Worm (Caenorhabditis elegans) whole organism, midembryonic: ENCODE results near the gene srbc-54.
"Not testable (repeated sequence)": the region's sequence is repeated elsewhere in the genome, so short reads cannot be mapped to it uniquely, and the experiment has no call there.

Experiments used
- T22C8.4 ChIP-seq: fragments of 200-800 bp; sonication (Bioruptor generic); IDR thresholded peaks from 2 replicates; pipeline ENCODE4 v1.3.6; 2022; ENCODE audit warnings: missing genetic modification characterization, missing compliant biosample characterization
- cog-1 ChIP-seq: sonication (generic microtip); optimal IDR thresholded peaks from 2 replicates; lab custom pipeline; 2016; ENCODE audit warnings: missing genetic modification characterization, missing compliant biosample characterization
- flt-1 ChIP-seq: fragments of 200-800 bp; sonication (Bioruptor generic); IDR thresholded peaks from 2 replicates; pipeline ENCODE4 v1.3.6; 2022; ENCODE audit warnings: missing genetic modification characterization, missing compliant biosample characterization
- klf-2 ChIP-seq: fragments of 200-800 bp; sonication (Bioruptor generic); conservative IDR thresholded peaks from 2 replicates; pipeline ENCODE4 v1.3.6; 2022; ENCODE audit warnings: missing genetic modification reagents, missing genetic modification characterization, missing compliant biosample characterization
- med-1 ChIP-seq: sonication (generic microtip); optimal IDR thresholded peaks from 2 replicates; lab custom pipeline; 2017; ENCODE audit warnings: missing genetic modification characterization, mild to moderate bottlenecking, missing compliant biosample characterization, antibody characterized with exemption, missing genetic modification reagents; ENCODE audit not compliant: insufficient read depth
- ref-1 ChIP-seq: fragments of 200-800 bp; sonication (Bioruptor generic); conservative IDR thresholded peaks from 2 replicates; pipeline ENCODE4 v1.3.6; 2022; ENCODE audit warnings: missing genetic modification reagents, missing genetic modification characterization, missing compliant biosample characterization
- tab-1 ChIP-seq: fragments of 200-800 bp; sonication (Bioruptor generic); IDR thresholded peaks from 2 replicates; pipeline ENCODE4 v1.3.6; 2022; ENCODE audit warnings: missing genetic modification characterization, missing compliant biosample characterization
- ztf-23 ChIP-seq: fragments of 200-800 bp; sonication (Bioruptor generic); IDR thresholded peaks from 2 replicates; pipeline ENCODE4 v1.3.6; 2022; ENCODE audit warnings: missing genetic modification reagents, missing genetic modification characterization, missing compliant biosample characterization
- ztf-29 ChIP-seq: fragments of 200-800 bp; sonication (Bioruptor generic); IDR thresholded peaks from 2 replicates; pipeline ENCODE4 v1.3.6; 2022; ENCODE audit warnings: missing genetic modification reagents, missing genetic modification characterization, missing compliant biosample characterization

The srbc-54 gene

ce11 chrV:15865839-15866238 lies 32.3 kb upstream of the srbc-54 start, which contains the start of gene srh-293:
srh-293 (plus strand) TSS chrV:15866139.
- TF ChIP-seq klf-2 (GFP tag; lab: Robert Waterston, UW) (no peak), ztf-23 (GFP tag; lab: Robert Waterston, UW) (no peak), ztf-29 (GFP tag; lab: Robert Waterston, UW) (no peak), T22C8.4 (GFP tag; lab: Robert Waterston, UW) (no peak), cog-1 (tag; lab: Kevin White, UChicago) (no peak), flt-1 (no peak), med-1 (no peak), tab-1 (GFP tag; lab: Robert Waterston, UW) (no peak), ref-1 (GFP tag; lab: Robert Waterston, UW) (no peak)

- TF ChIP-seq med-1 (no peak), ztf-29 (GFP tag; lab: Robert Waterston, UW) (no peak), ref-1 (GFP tag; lab: Robert Waterston, UW) (no peak), tab-1 (GFP tag; lab: Robert Waterston, UW) (no peak), klf-2 (GFP tag; lab: Robert Waterston, UW) (no peak), ztf-23 (GFP tag; lab: Robert Waterston, UW) (no peak), T22C8.4 (GFP tag; lab: Robert Waterston, UW) (no peak), flt-1 (no peak), cog-1 (tag; lab: Kevin White, UChicago) (no peak)
These were observed 29.5 kb upstream of the srbc-54 start, which contains the start of gene srh-299 for ce11 chrV:15863042-15863441. srh-299 (plus strand) TSS chrV:15863342.

DNA sequence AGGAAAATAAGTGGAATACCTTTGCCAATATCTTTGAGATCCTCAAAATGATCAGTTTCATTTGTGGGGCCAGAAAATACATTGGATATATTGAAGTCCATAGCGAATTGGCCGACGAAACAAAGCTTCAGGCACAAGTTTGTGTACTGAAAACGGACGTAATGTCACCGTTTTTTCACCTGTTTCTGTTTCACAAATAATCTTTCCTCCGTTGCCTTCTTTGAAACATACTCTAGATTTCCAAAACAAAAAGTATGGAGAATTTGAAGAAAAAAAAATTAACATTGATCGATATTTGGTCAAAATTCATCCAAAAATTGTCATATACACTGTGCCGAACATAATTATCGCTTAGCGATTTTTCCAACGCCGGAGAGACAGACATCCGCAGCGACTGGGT lies 29.1 kb upstream of the srbc-54 start, which contains the start of gene srz-12:
TSS of gene srz-12 (minus strand) at position 101 of the 400 bp plus-strand sequence.
- TF ChIP-seq cog-1 (tag; lab: Kevin White, UChicago) (no peak), klf-2 (GFP tag; lab: Robert Waterston, UW) (no peak), T22C8.4 (GFP tag; lab: Robert Waterston, UW) (no peak), med-1 (no peak), ref-1 (GFP tag; lab: Robert Waterston, UW) (no peak), flt-1 (no peak), ztf-29 (GFP tag; lab: Robert Waterston, UW) (no peak), tab-1 (GFP tag; lab: Robert Waterston, UW) (no peak), ztf-23 (GFP tag; lab: Robert Waterston, UW) (no peak)

- TF ChIP-seq T22C8.4 (GFP tag; lab: Robert Waterston, UW) (no peak), ref-1 (GFP tag; lab: Robert Waterston, UW) (no peak), med-1 (no peak), flt-1 (no peak), ztf-23 (GFP tag; lab: Robert Waterston, UW) (no peak), tab-1 (GFP tag; lab: Robert Waterston, UW) (no peak), cog-1 (tag; lab: Kevin White, UChicago) (no peak), ztf-29 (GFP tag; lab: Robert Waterston, UW) (no peak), klf-2 (GFP tag; lab: Robert Waterston, UW) (no peak)
These were observed 24.8 kb upstream of the srbc-54 start, which contains the start of gene srh-148 for ce11 chrV:15858292-15858691. srh-148 (minus strand) TSS chrV:15858392.

DNA sequence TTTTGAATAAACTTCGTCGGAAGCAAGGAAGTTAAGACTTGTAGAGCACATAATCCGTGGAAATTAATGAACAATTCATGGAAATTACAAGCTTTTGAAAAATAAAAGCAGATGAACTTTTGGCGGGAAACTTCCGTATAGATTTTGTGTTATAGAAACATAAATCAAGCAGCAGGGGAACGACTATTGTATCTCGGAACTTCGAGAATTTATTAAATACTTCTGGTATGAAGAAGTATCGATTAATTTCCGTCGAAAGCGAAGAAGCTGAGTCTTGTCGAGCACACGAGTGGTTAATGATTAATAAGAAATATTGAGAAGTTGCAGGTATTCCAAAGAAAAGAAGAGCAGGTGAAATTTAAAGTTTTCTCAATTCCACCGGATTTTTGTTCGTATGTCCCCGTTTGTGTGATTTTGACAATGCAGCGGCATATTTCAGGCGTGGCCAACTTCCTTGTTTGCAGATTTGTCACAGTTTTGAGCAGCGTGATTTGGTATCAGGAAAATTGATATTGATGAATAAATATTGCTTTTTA lies 16.8 kb upstream of the srbc-54 start, which contains the start of gene srh-147:
TSS of gene srh-147 (minus strand) at position 51 of the 536 bp plus-strand sequence.
- not testable (repeated sequence) for TF ChIP-seq tab-1 (GFP tag; lab: Robert Waterston, UW); med-1; ztf-29 (GFP tag; lab: Robert Waterston, UW)

ce11 chrV:15841095-15841494 lies 7.6 kb upstream of the srbc-54 start, which contains the start of gene srh-149:
srh-149 (minus strand) TSS chrV:15841195.
- TF ChIP-seq T22C8.4 (GFP tag; lab: Robert Waterston, UW) (no peak), ref-1 (GFP tag; lab: Robert Waterston, UW) (no peak), flt-1 (no peak), tab-1 (GFP tag; lab: Robert Waterston, UW) (no peak), ztf-29 (GFP tag; lab: Robert Waterston, UW) (no peak), cog-1 (tag; lab: Kevin White, UChicago) (no peak), med-1 (no peak), klf-2 (GFP tag; lab: Robert Waterston, UW) (no peak), ztf-23 (GFP tag; lab: Robert Waterston, UW) (no peak)

- TF ChIP-seq ztf-23 (GFP tag; lab: Robert Waterston, UW): no peak
- no peak for TF ChIP-seq cog-1 (tag; lab: Kevin White, UChicago)
- TF ChIP-seq ztf-29 (GFP tag; lab: Robert Waterston, UW): no peak
- no peak for TF ChIP-seq flt-1
- TF ChIP-seq med-1: no peak
- TF ChIP-seq ref-1 (GFP tag; lab: Robert Waterston, UW): no peak
- no peak for TF ChIP-seq klf-2 (GFP tag; lab: Robert Waterston, UW)
- TF ChIP-seq tab-1 (GFP tag; lab: Robert Waterston, UW): no peak
- TF ChIP-seq T22C8.4 (GFP tag; lab: Robert Waterston, UW): no peak
These were observed 1.9 kb downstream of the srbc-54 start, which contains the start of gene srbc-56 for ce11 chrV:15831586-15831985. srbc-56 (minus strand) TSS chrV:15831686.

- no peak for TF ChIP-seq ref-1 (GFP tag; lab: Robert Waterston, UW)
These were observed 3.6 kb downstream of the srbc-54 start, which contains the start of gene srbc-55 for ce11 chrV:15829907-15830306. srbc-55 (minus strand) TSS chrV:15830007.

DNA sequence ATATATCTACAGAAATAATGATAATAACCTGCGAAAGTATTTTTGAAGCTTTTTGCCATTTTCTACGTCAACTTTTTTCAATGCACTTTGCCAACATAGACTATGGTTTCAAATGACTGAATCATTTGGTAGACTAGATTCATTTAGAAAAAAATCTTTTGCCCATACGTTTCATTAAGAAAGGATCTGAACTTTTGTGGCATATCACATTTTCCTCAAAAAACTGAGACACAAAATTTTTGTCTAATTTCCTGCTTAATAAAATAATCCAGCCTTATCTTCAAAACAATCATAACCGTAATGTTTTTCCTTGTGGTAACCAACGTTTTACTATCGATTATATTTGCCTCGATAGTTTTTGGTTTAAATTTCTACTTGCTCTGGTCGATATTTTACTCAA lies 7.4 kb downstream of the srbc-54 start, which contains the start of gene srbc-51:
TSS of gene srbc-51 (plus strand) at position 301 of the 400 bp plus-strand sequence.
- TF ChIP-seq klf-2 (GFP tag; lab: Robert Waterston, UW) (no peak), med-1 (no peak), ztf-23 (GFP tag; lab: Robert Waterston, UW) (no peak), flt-1 (no peak), ztf-29 (GFP tag; lab: Robert Waterston, UW) (no peak), ref-1 (GFP tag; lab: Robert Waterston, UW) (no peak), tab-1 (GFP tag; lab: Robert Waterston, UW) (no peak), cog-1 (tag; lab: Kevin White, UChicago) (no peak), T22C8.4 (GFP tag; lab: Robert Waterston, UW) (no peak)
